Fruit fly (Drosophila melanogaster): ENCODE results near the gene Bre1.

Bre1 gene

DNA sequence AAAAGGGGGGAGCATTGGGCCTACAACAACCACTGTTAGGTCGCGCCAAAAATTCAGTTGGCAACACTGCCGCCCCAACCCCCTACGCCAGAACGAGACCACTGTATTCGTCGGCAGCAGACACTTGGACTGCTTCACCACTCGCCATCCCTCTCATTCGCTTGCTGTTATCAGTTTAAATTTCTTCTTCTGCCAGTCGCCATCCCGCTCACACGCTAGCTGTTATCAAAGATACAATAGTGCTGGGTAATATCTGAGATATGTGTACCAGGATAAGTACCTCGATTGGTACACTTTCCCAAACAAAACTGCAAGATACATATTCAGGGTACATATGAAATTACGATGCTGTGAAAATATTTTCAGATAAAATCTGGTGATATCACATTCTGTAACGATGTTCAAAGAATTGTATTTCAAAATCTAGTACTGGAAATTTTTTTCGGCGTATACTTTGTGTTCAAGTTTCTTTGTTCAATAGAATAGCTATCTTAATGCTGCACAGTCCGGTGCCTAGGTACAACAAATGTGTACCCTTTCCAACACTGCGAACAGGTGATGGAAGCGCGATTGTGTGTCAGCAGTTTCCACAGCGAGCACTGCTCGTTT lies 23.1 kb downstream of the Bre1 start (continued):
- TF ChIP-seq Dfd (GFP tag; optimal IDR thresholded peaks at IDR 0.05) = no peak
- TF ChIP-seq Atf3 (GFP tag; optimal IDR thresholded peaks at IDR 0.05) = peak; percentile 50
- no peak for TF ChIP-seq hth (optimal IDR thresholded peaks at IDR 0.05)
- no peak for TF ChIP-seq mld (GFP tag; IDR thresholded peaks at IDR 0.05; ENCODE audit: partially characterized antibody)
- TF ChIP-seq Sox102F (GFP tag; optimal IDR thresholded peaks at IDR 0.05) = no peak
- no peak for TF ChIP-seq CG16813 (GFP tag; IDR thresholded peaks at IDR 0.05; ENCODE audit: partially characterized antibody)
- TF ChIP-seq CG4820 (GFP tag; optimal IDR thresholded peaks at IDR 0.05) = peak; percentile 73
- TF ChIP-seq mirr (GFP tag; optimal IDR thresholded peaks at IDR 0.05) = peak; percentile 88
- peak; percentile 90 for TF ChIP-seq CG34422 (GFP tag; IDR thresholded peaks at IDR 0.05)
- TF ChIP-seq grn (GFP tag; optimal IDR thresholded peaks at IDR 0.05) = peak; percentile 95
- TF ChIP-seq CkIIα-i1 (GFP tag; IDR thresholded peaks at IDR 0.05) = no peak
- peak; percentile 80 for TF ChIP-seq E2f1 (GFP tag; IDR thresholded peaks at IDR 0.05)
- peak; percentile 69 for TF ChIP-seq CG7372 (GFP tag; IDR thresholded peaks at IDR 0.05)
- peak; percentile 85 for TF ChIP-seq CG18619 (GFP tag; optimal IDR thresholded peaks at IDR 0.05)
- TF ChIP-seq Mad (GFP tag; optimal IDR thresholded peaks at IDR 0.05) = peak; percentile 77
- TF ChIP-seq Nf-YA (GFP tag; IDR thresholded peaks at IDR 0.05) = 0 out of 2 replicates have a peak, but pooled peaks have one; percentile 10
- peak; percentile 86 for TF ChIP-seq HLH54F (GFP tag; optimal IDR thresholded peaks at IDR 0.05)
- TF ChIP-seq Sin3A (optimal IDR thresholded peaks at IDR 0.05) = no peak
- peak; percentile 87 for TF ChIP-seq ind (GFP tag; optimal IDR thresholded peaks at IDR 0.05)
- TF ChIP-seq CG11456 (GFP tag; IDR thresholded peaks at IDR 0.05) = peak; percentile 39; the same call in 1 of the 3 replicates
- peak; percentile 38 for TF ChIP-seq CG9876 (GFP tag; optimal IDR thresholded peaks at IDR 0.05)
- TF ChIP-seq oc (tag; optimal IDR thresholded peaks at IDR 0.05) = peak; percentile 64
- peak; percentile 90 for TF ChIP-seq lilli (GFP tag; optimal IDR thresholded peaks at IDR 0.05)
- peak; percentile 68 for TF ChIP-seq zen (tag; optimal IDR thresholded peaks at IDR 0.05)
- TF ChIP-seq gro (GFP tag; optimal IDR thresholded peaks at IDR 0.05) = peak; percentile 90
- peak; percentile 65 for TF ChIP-seq corto (GFP tag; optimal IDR thresholded peaks at IDR 0.05)
- peak; percentile 69; the same call in 1 of the 2 replicates for TF ChIP-seq sisA (GFP tag; IDR thresholded peaks at IDR 0.05)
- peak; percentile 28 for TF ChIP-seq pfk (GFP tag; optimal IDR thresholded peaks at IDR 0.05)
- no peak for TF ChIP-seq CG17568 (GFP tag; optimal IDR thresholded peaks at IDR 0.05)
- TF ChIP-seq Ssrp (tag; optimal IDR thresholded peaks at IDR 0.05) = peak; percentile 82
- no peak for TF ChIP-seq CG11085 (GFP tag; IDR thresholded peaks at IDR 0.05)
- no peak for TF ChIP-seq CG13894 (tag; optimal IDR thresholded peaks at IDR 0.05)
- TF ChIP-seq peb (GFP tag; IDR thresholded peaks at IDR 0.05) = peak; percentile 48; the same call in 1 of the 2 replicates
- TF ChIP-seq Trl (optimal IDR thresholded peaks at IDR 0.05) = no peak
- TF ChIP-seq Trl (GFP tag; optimal IDR thresholded peaks at IDR 0.05) = peak; percentile 92
- peak; percentile 65 for TF ChIP-seq CG33213 (GFP tag; optimal IDR thresholded peaks at IDR 0.05)
- peak; percentile 72 for TF ChIP-seq Bdp1 (GFP tag; optimal IDR thresholded peaks at IDR 0.05)
- TF ChIP-seq prd (optimal IDR thresholded peaks at IDR 0.05) = no peak
- TF ChIP-seq prd (GFP tag; IDR thresholded peaks at IDR 0.05) = peak; percentile 80
- peak; percentile 86 for TF ChIP-seq her (GFP tag; optimal IDR thresholded peaks at IDR 0.05)
- no peak for TF ChIP-seq jigr1 (GFP tag; IDR thresholded peaks at IDR 0.05)
- TF ChIP-seq CG15696 (tag; optimal IDR thresholded peaks at IDR 0.05) = peak; percentile 84
- TF ChIP-seq CG2875 (GFP tag; optimal IDR thresholded peaks at IDR 0.05) = peak; percentile 45
- peak; percentile 38 for TF ChIP-seq emc (GFP tag; optimal IDR thresholded peaks at IDR 0.05)
- TF ChIP-seq Atf-2 (GFP tag; optimal IDR thresholded peaks at IDR 0.05) = peak; percentile 85
- peak; percentile 48 for TF ChIP-seq Spps (tag; optimal IDR thresholded peaks at IDR 0.05)
- TF ChIP-seq bbx (GFP tag; IDR thresholded peaks at IDR 0.05; ENCODE audit: partially characterized antibody) = peak; percentile 52
- TF ChIP-seq CG11504 (tag; optimal IDR thresholded peaks at IDR 0.05) = no peak
- TF ChIP-seq Hr3 (GFP tag; optimal IDR thresholded peaks at IDR 0.05) = peak; percentile 85
- TF ChIP-seq Rx (GFP tag; IDR thresholded peaks at IDR 0.05) = peak; percentile 47
- peak; percentile 87 for TF ChIP-seq slou (GFP tag; optimal IDR thresholded peaks at IDR 0.05)
- TF ChIP-seq CG12744 (GFP tag; optimal IDR thresholded peaks at IDR 0.05) = peak; percentile 74

Measured in whole organism, embryonic.